Fruit fly (Drosophila melanogaster) whole organism, prepupa: ENCODE measurements around the gene Acph-1.

Experiments used
- Blimp-1 ChIP-seq: fragments of 200-800 bp; sonication (Bioruptor generic); optimal IDR thresholded peaks from 3 replicates; lab custom pipeline; 2017; ENCODE audit warnings: missing biosample characterization, missing genetic modification characterization, mild to moderate bottlenecking, moderate library complexity, missing genetic modification reagents
- CG10631 ChIP-seq: fragments of 200-800 bp; sonication (Bioruptor generic); optimal IDR thresholded peaks from 2 replicates; lab custom pipeline; 2016; ENCODE audit warnings: missing biosample characterization, missing genetic modification characterization
- CG10669 ChIP-seq: fragments of 200-800 bp; sonication (Bioruptor generic); optimal IDR thresholded peaks from 3 replicates; lab custom pipeline; 2018; ENCODE audit warnings: missing biosample characterization, mild to moderate bottlenecking, missing genetic modification characterization, moderate library complexity
- CG11294 ChIP-seq: fragments of 200-800 bp; sonication (Bioruptor generic); IDR thresholded peaks from 2 replicates; pipeline ENCODE4 v1.3.6; 2022; ENCODE audit warnings: missing biosample characterization, missing genetic modification characterization
- CG11762 ChIP-seq: fragments of 200-800 bp; sonication (Bioruptor generic); optimal IDR thresholded peaks from 3 replicates; lab custom pipeline; 2016; ENCODE audit warnings: missing biosample characterization, missing genetic modification characterization; ENCODE audit not compliant: insufficient read depth
- CG11902 ChIP-seq: fragments of 200-800 bp; sonication (Bioruptor generic); optimal IDR thresholded peaks from 3 replicates; lab custom pipeline; 2016; ENCODE audit warnings: missing biosample characterization, missing genetic modification characterization
- CG15336 ChIP-seq: fragments of 200-800 bp; sonication (Bioruptor generic); IDR thresholded peaks from 2 replicates; pipeline ENCODE4 v1.3.6; 2022; ENCODE audit warnings: missing biosample characterization, missing genetic modification characterization
- CG1621 ChIP-seq: fragments of 200-800 bp; sonication (Bioruptor generic); optimal IDR thresholded peaks from 3 replicates; lab custom pipeline; 2018; ENCODE audit warnings: missing biosample characterization, mild to moderate bottlenecking, missing genetic modification characterization
- CG3032 ChIP-seq: fragments of 200-800 bp; optimal IDR thresholded peaks from 2 replicates; lab custom pipeline; 2019; ENCODE audit warnings: missing biosample characterization, mild to moderate bottlenecking, missing genetic modification characterization, moderate library complexity
- CG31627 ChIP-seq: fragments of 200-800 bp; sonication (Bioruptor generic); optimal IDR thresholded peaks from 3 replicates; lab custom pipeline; 2016; ENCODE audit warnings: missing biosample characterization, missing genetic modification characterization
- CG32006 ChIP-seq: fragments of 200-800 bp; sonication (Bioruptor generic); optimal IDR thresholded peaks from 3 replicates; lab custom pipeline; 2017; ENCODE audit warnings: missing biosample characterization, mild to moderate bottlenecking, missing genetic modification characterization
- CG3919 ChIP-seq: fragments of 200-800 bp; sonication (Bioruptor generic); optimal IDR thresholded peaks from 3 replicates; lab custom pipeline; 2016; ENCODE audit warnings: missing biosample characterization, missing genetic modification characterization
- CG4318 ChIP-seq: fragments of 200-800 bp; sonication (Bioruptor generic); optimal IDR thresholded peaks from 3 replicates; lab custom pipeline; 2017; ENCODE audit warnings: missing biosample characterization, mild to moderate bottlenecking, missing genetic modification characterization
- CG6276 ChIP-seq: fragments of 200-800 bp; sonication (Bioruptor generic); optimal IDR thresholded peaks from 2 replicates; lab custom pipeline; 2017; ENCODE audit warnings: missing biosample characterization, mild to moderate bottlenecking, missing genetic modification characterization
- CG6808 ChIP-seq: fragments of 200-800 bp; sonication (Bioruptor generic); optimal IDR thresholded peaks from 3 replicates; lab custom pipeline; 2017; ENCODE audit warnings: missing biosample characterization, missing genetic modification characterization, mild to moderate bottlenecking, moderate library complexity, missing genetic modification reagents
- CG8319 ChIP-seq: fragments of 200-800 bp; sonication (Bioruptor generic); optimal IDR thresholded peaks from 3 replicates; lab custom pipeline; 2016; ENCODE audit warnings: missing biosample characterization, missing genetic modification characterization
- CG9139 ChIP-seq: fragments of 200-800 bp; sonication (Bioruptor generic); optimal IDR thresholded peaks from 3 replicates; lab custom pipeline; 2017; ENCODE audit warnings: missing biosample characterization, mild to moderate bottlenecking, missing genetic modification characterization
- Eip75B ChIP-seq: fragments of 200-800 bp; sonication (Bioruptor generic); optimal IDR thresholded peaks from 3 replicates; lab custom pipeline; 2016; ENCODE audit warnings: missing biosample characterization, missing genetic modification characterization
- Eip78C ChIP-seq: fragments of 200-800 bp; sonication (Bioruptor generic); peaks from one replicate; lab custom pipeline; 2016; ENCODE audit warnings: missing biosample characterization, missing genetic modification characterization
- Ets21C ChIP-seq: fragments of 200-800 bp; sonication (Bioruptor generic); optimal IDR thresholded peaks from 3 replicates; lab custom pipeline; 2016; ENCODE audit warnings: missing biosample characterization, missing genetic modification characterization
- Hr39 ChIP-seq: fragments of 200-800 bp; sonication (Bioruptor generic); optimal IDR thresholded peaks from 2 replicates; lab custom pipeline; 2016; ENCODE audit warnings: missing biosample characterization, missing genetic modification characterization
- Sox14 ChIP-seq: fragments of 200-800 bp; sonication (Bioruptor generic); optimal IDR thresholded peaks from 3 replicates; lab custom pipeline; 2016; ENCODE audit warnings: missing biosample characterization, missing genetic modification characterization
- achi ChIP-seq: fragments of 200-800 bp; sonication (Bioruptor generic); optimal IDR thresholded peaks from 3 replicates; lab custom pipeline; 2016; ENCODE audit warnings: missing biosample characterization, missing genetic modification characterization
- acj6 ChIP-seq: fragments of 200-800 bp; sonication (Bioruptor generic); optimal IDR thresholded peaks from 3 replicates; lab custom pipeline; 2016; ENCODE audit warnings: missing biosample characterization, missing genetic modification characterization
- cyc ChIP-seq: fragments of 200-800 bp; sonication (Bioruptor generic); optimal IDR thresholded peaks from 3 replicates; lab custom pipeline; 2016; ENCODE audit warnings: missing biosample characterization, missing genetic modification characterization
- dac ChIP-seq: fragments of 200-800 bp; sonication (Bioruptor generic); optimal IDR thresholded peaks from 2 replicates; lab custom pipeline; 2017; ENCODE audit warnings: missing biosample characterization, mild to moderate bottlenecking, missing genetic modification characterization
- dsx ChIP-seq: fragments of 200-800 bp; optimal IDR thresholded peaks from 3 replicates; lab custom pipeline; 2019; ENCODE audit warnings: missing biosample characterization, mild to moderate bottlenecking, missing genetic modification characterization, moderate library complexity; ENCODE audit not compliant: poor library complexity, severe bottlenecking
- esn ChIP-seq: fragments of 200-800 bp; sonication (Bioruptor generic); optimal IDR thresholded peaks from 2 replicates; lab custom pipeline; 2016; ENCODE audit warnings: missing biosample characterization, mild to moderate bottlenecking, missing genetic modification characterization, moderate library complexity
- fd59A ChIP-seq: fragments of 200-800 bp; sonication (Bioruptor generic); optimal IDR thresholded peaks from 2 replicates; lab custom pipeline; 2017; ENCODE audit warnings: missing biosample characterization, mild to moderate bottlenecking, missing genetic modification characterization, missing genetic modification reagents
- fd85E ChIP-seq: fragments of 200-800 bp; sonication (Bioruptor generic); optimal IDR thresholded peaks from 3 replicates; lab custom pipeline; 2016; ENCODE audit warnings: missing biosample characterization, missing genetic modification characterization
- fkh ChIP-seq: fragments of 200-800 bp; sonication (Bioruptor generic); optimal IDR thresholded peaks from 3 replicates; lab custom pipeline; 2017; ENCODE audit warnings: missing biosample characterization, mild to moderate bottlenecking, missing genetic modification characterization, moderate library complexity
- lz ChIP-seq: fragments of 200-800 bp; sonication (Bioruptor generic); optimal IDR thresholded peaks from 3 replicates; lab custom pipeline; 2016; ENCODE audit warnings: missing biosample characterization, missing genetic modification characterization
- ss ChIP-seq, 2 experiments: fragments of 200-800 bp; sonication (Bioruptor generic); optimal IDR thresholded peaks; 2 replicates in 1 of 2; 3 replicates in 1 of 2; lab custom pipeline; 2017 to 2018; ENCODE audit warnings: mild to moderate bottlenecking in 2 of 2, missing biosample characterization in 2 of 2, missing genetic modification characterization in 2 of 2, moderate library complexity in 1 of 2
- svp ChIP-seq: fragments of 200-800 bp; sonication (Bioruptor generic); peaks from one replicate; lab custom pipeline; 2016; ENCODE audit warnings: missing biosample characterization, missing genetic modification characterization
- topi ChIP-seq: fragments of 200-800 bp; sonication (Bioruptor generic); optimal IDR thresholded peaks from 3 replicates; lab custom pipeline; 2016; ENCODE audit warnings: missing biosample characterization, missing genetic modification characterization

Gene Acph-1

DNA sequence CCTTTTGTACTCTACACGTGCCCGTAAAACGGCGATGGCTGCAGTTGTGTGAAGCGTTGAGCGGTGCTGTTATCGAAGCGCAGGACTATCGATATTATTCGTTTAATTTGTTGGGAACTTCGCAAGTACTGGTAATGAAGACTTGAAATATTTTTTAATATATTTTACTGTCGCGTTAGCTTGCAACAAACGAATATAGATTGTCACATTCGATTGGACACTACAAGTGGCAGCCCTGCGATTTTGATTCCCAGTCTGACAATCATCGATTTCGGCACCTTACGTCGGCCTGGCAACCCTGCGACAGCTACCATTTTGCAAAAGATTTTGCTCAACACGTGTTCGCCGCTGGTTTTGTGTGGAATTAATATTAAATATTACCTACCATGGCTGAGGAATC, 11.4 kb upstream of the Acph-1 start, which contains the start of the genes Nlp and Nph:
TSS of gene Nlp (plus strand) at position 138 of the 400 bp plus-strand sequence.
TSS of gene Nph (minus strand) at position 214 of the 400 bp plus-strand sequence.
- TF ChIP-seq fkh (GFP tag; lab: Kevin White, UChicago) (no peak), Ets21C (GFP tag; lab: Kevin White, UChicago) (no peak), Sox14 (peak; percentile 62), Eip78C (GFP tag; lab: Kevin White, UChicago) (peak; percentile 44), fd59A (GFP tag; lab: Kevin White, UChicago) (no peak), CG31627 (GFP tag; lab: Kevin White, UChicago) (peak; percentile 13), Hr39 (GFP tag; lab: Kevin White, UChicago) (peak; percentile 27), cyc (GFP tag; lab: Kevin White, UChicago) (peak; percentile 17), CG11902 (no peak), CG3032 (tag; lab: Kevin White, UChicago) (peak; percentile 4), esn (GFP tag; lab: Kevin White, UChicago) (peak; percentile 34), lz (GFP tag; lab: Kevin White, UChicago) (peak; percentile 22), topi (GFP tag; lab: Kevin White, UChicago) (peak; percentile 12), CG9139 (GFP tag; lab: Kevin White, UChicago) (no peak), CG32006 (no peak), achi (GFP tag; lab: Kevin White, UChicago) (no peak), CG11294 (GFP tag; lab: Robert Waterston, UW) (no peak), CG8319 (GFP tag; lab: Kevin White, UChicago) (no peak), ss (GFP tag; optimal IDR thresholded peaks at IDR 0.05; lab: Kevin White, UChicago) (no peak), fd85E (no peak), acj6 (no peak), CG1621 (peak; percentile 63), CG15336 (no peak), Blimp-1 (no peak), CG3919 (GFP tag; lab: Kevin White, UChicago) (peak; percentile 20), CG10669 (GFP tag; lab: Kevin White, UChicago) (no peak)

DNA sequence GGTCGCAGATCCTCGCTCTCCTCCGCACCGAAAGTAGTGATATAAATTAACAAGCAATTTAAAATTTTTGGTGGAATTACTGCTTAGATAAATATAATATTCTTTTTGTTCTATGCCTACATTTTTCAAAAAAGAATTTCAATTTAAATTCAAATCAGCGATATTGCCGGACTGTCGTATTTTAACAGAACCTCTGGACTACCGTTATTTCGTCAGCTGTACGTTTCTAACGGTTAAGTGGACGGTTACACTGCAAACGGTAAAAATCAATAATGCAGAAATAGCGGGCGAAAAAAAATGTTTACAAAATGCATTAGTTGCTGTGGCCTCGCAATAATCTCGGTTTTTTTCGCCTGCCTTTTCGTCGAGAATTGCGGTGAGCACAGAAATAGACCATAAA, 7.1 kb upstream of the Acph-1 start, which contains the start of gene Tace:
TSS of gene Tace (plus strand) at position 245 of the 400 bp plus-strand sequence.
- no peak for TF ChIP-seq topi (GFP tag; lab: Kevin White, UChicago)
- no peak for TF ChIP-seq acj6
- TF ChIP-seq Eip75B (GFP tag; lab: Kevin White, UChicago) = no peak
- no peak for TF ChIP-seq CG8319 (GFP tag; lab: Kevin White, UChicago)
- TF ChIP-seq dsx (GFP tag; lab: Kevin White, UChicago) = no peak
- no peak for TF ChIP-seq CG10631 (GFP tag; lab: Kevin White, UChicago)
- no peak for TF ChIP-seq CG6276 (GFP tag; lab: Kevin White, UChicago)
- TF ChIP-seq Hr39 (GFP tag; lab: Kevin White, UChicago) = no peak
- TF ChIP-seq CG4318 (GFP tag; lab: Kevin White, UChicago) = no peak
- TF ChIP-seq Eip78C (GFP tag; lab: Kevin White, UChicago) = no peak
- no peak for TF ChIP-seq CG15336
- TF ChIP-seq svp (GFP tag; lab: Kevin White, UChicago) = no peak

dm6 chr3R:29999495-29999894, 6.3 kb upstream of the Acph-1 start, which contains the start of gene CG34298:
Gene CG34298 (plus strand): TSS chr3R:29999795.
- no peak for TF ChIP-seq dac (GFP tag; lab: Kevin White, UChicago)
- no peak for TF ChIP-seq CG8319 (GFP tag; lab: Kevin White, UChicago)
- no peak for TF ChIP-seq CG6276 (GFP tag; lab: Kevin White, UChicago)
- no peak for TF ChIP-seq CG6808 (GFP tag; lab: Kevin White, UChicago)
- TF ChIP-seq CG11762 (GFP tag; lab: Kevin White, UChicago) = no peak
